Worm (Caenorhabditis elegans): ENCODE data around the gene F54D12.1.

Gene F54D12.1

ce11 chrII:1402167-1402619 lies 2.0 kb downstream of the F54D12.1 start, which contains the start of gene Y51H7C.7 (continued):
- TF ChIP-seq dpl-1 (GFP tag; optimal IDR thresholded peaks at IDR 0.05) (peak; percentile 70), F10B5.3 (tag; optimal IDR thresholded peaks at IDR 0.05) (no peak)

- TF ChIP-seq duxl-1 (tag; optimal IDR thresholded peaks at IDR 0.05; ENCODE audit: poor library complexity): peak; percentile 9
- TF ChIP-seq lin-38 (GFP tag; IDR thresholded peaks at IDR 0.05): peak; percentile 55
- no peak for TF ChIP-seq sdz-12 (GFP tag; optimal IDR thresholded peaks at IDR 0.05)
- TF ChIP-seq lsy-2 (tag; optimal IDR thresholded peaks at IDR 0.05): peak in 1 of 2 experiments; percentile 30
Observed at ce11 chrII:1403056-1403455, 2.9 kb downstream of the F54D12.1 start, which contains the start of the genes Y51H7C.41 and cogc-4. TSS of gene Y51H7C.41 (plus strand) at chrII:1403321. TSS of gene cogc-4 (plus strand) at chrII:1403441.

DNA sequence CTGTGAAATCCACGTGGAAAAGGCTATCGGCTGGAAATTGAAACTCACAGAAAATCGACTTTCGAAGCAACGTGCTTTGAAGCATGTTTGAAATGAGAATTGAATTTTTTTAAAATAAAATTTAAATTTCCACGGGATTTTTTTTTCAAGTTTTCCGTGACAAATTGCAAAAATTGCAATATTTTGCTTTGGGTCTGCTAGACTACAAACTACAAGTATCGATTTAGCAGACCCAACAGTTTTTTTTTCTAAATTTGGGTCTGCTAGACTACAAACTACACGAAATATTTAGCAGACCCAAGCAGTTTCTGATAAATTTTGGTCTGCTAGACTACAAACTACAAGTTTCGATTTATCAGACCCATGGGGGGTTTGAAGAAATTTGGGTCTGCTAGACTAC lies 11.2 kb downstream of the F54D12.1 start, which contains the start of gene Y51H7C.9:
TSS of gene Y51H7C.9 (minus strand) at position 101 of the 400 bp plus-strand sequence.
- no peak for TF ChIP-seq tra-1 (GFP tag; IDR thresholded peaks at IDR 0.05)
- TF ChIP-seq sdz-12 (GFP tag; optimal IDR thresholded peaks at IDR 0.05): no peak
- peak; percentile 21 for TF ChIP-seq aha-1 (tag)
- no peak for TF ChIP-seq ama-1 (optimal IDR thresholded peaks at IDR 0.05)

DNA sequence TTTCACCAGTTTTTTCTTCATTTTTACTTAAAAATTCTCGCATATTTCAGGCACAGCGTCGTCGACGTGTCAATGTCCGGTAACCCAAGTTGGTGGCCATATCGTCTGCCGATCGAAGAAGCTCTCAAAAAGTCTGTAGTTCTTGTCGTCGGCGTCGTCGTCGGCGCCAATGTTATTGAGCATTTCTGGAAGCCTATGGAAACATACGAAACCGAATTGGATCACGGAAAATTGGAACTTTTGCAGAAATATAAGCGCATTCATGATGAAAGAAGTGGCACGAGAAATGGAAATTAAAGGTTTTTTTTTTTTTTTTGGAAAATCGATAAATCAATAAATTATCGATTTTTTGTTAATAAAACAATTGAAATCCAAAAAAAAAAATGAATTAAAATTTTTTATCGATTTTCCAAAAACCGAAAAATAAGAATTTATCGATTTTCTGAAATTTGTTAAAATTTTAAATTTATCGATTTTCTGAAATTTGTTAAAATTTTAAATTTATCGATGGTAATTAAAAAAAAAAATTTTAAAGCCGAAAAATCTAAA lies 12.2 kb downstream of the F54D12.1 start, which contains the start of gene alkb-1:
TSS of gene alkb-1 (plus strand) at position 51 of the 549 bp plus-strand sequence.
- no peak for TF ChIP-seq nhr-10 (tag; optimal IDR thresholded peaks at IDR 0.05)
- peak in 1 of 2 experiments; percentile 29 for TF ChIP-seq unc-62 (GFP tag; optimal IDR thresholded peaks at IDR 0.05 in 1 of 2)
- TF ChIP-seq unc-62 (tag; optimal IDR thresholded peaks at IDR 0.05): no peak
- no peak for TF ChIP-seq daf-19 (GFP tag; conservative IDR thresholded peaks at IDR 0.05)
- TF ChIP-seq ZK546.5 (tag; optimal IDR thresholded peaks at IDR 0.05): no peak
- no peak for TF ChIP-seq lin-38 (GFP tag; IDR thresholded peaks at IDR 0.05)
- TF ChIP-seq madf-9 (GFP tag; conservative IDR thresholded peaks at IDR 0.05): no peak
- TF ChIP-seq ceh-28 (tag; optimal IDR thresholded peaks at IDR 0.05): peak; percentile 95

ce11 chrII:1419994-1420393 lies 19.8 kb downstream of the F54D12.1 start:
- no peak for TF ChIP-seq ceh-32 (tag; optimal IDR thresholded peaks at IDR 0.05; ENCODE audit: poor library complexity)
- TF ChIP-seq sdz-12 (GFP tag; optimal IDR thresholded peaks at IDR 0.05): no peak
- no peak for TF ChIP-seq lin-13 (GFP tag; optimal IDR thresholded peaks at IDR 0.05)
- TF ChIP-seq ceh-28 (tag; optimal IDR thresholded peaks at IDR 0.05): peak; percentile 68
- TF ChIP-seq ZK337.2 (GFP tag; IDR thresholded peaks at IDR 0.05): no peak

DNA sequence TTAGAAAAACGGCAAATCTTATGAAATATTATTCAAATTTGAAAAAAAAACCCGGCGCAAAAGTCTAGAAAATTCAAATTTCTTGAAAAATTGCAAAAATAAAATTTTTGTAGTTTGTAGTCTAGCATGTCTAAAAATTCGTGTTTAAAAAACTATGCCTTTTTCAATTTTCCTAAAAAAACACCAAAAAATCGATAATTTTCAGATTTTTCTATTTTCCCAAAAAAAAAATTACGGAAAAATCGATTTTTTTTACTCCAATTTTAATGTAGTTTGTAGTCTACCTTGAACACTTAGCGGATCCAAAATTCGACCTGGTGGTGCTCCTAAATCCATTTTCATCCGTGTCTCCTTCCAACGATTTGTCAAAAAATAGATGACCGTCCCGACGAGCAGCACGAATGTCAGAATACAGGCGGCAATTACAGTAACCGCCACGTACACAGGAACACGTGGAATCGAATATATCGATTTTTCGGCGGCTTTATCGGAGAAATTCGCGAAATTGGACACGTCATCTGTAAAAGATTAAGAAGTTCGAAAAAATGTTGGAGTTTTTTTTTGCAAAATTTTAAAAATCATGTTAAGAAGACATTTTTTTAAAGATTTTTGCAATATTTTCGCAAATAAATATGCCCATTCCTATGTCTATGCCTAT lies 20.7 kb downstream of the F54D12.1 start:
- peak; percentile 94 for TF ChIP-seq aha-1 (tag)
- TF ChIP-seq unc-62 (GFP tag; optimal IDR thresholded peaks at IDR 0.05 in 1 of 2): peak in 1 of 2 experiments; percentile 90
- no peak for TF ChIP-seq unc-62 (tag; optimal IDR thresholded peaks at IDR 0.05)
- TF ChIP-seq pha-4 (GFP tag; IDR thresholded peaks at IDR 0.05): no peak
- no peak for TF ChIP-seq pha-4 (tag; optimal IDR thresholded peaks at IDR 0.05)
- TF ChIP-seq sdz-12 (GFP tag; optimal IDR thresholded peaks at IDR 0.05): no peak

- no peak for TF ChIP-seq tra-1 (GFP tag; IDR thresholded peaks at IDR 0.05)
- TF ChIP-seq zfp-2 (tag; optimal IDR thresholded peaks at IDR 0.05): no peak
- TF ChIP-seq zip-11 (GFP tag; IDR thresholded peaks at IDR 0.05): no peak
- no peak for TF ChIP-seq ZK546.5 (tag; optimal IDR thresholded peaks at IDR 0.05)
- TF ChIP-seq ztf-11 (tag; optimal IDR thresholded peaks at IDR 0.05): no peak
- TF ChIP-seq pqm-1 (tag; optimal IDR thresholded peaks at IDR 0.05): no peak
- no peak for TF ChIP-seq F44E2.7 (GFP tag; IDR thresholded peaks at IDR 0.05)
- no peak for TF ChIP-seq ceh-62 (tag; optimal IDR thresholded peaks at IDR 0.05)
- no peak for TF ChIP-seq attf-4 (tag; optimal IDR thresholded peaks at IDR 0.05)
- no peak for TF ChIP-seq lsy-2 (tag; optimal IDR thresholded peaks at IDR 0.05)
- TF ChIP-seq dmd-6 (GFP tag; IDR thresholded peaks at IDR 0.05): no peak
- TF ChIP-seq nhr-6 (tag; optimal IDR thresholded peaks at IDR 0.05): no peak
- TF ChIP-seq aha-1 (tag): no peak
- TF ChIP-seq snpc-4 (tag; optimal IDR thresholded peaks at IDR 0.05): no peak
- TF ChIP-seq lin-29 (GFP tag; IDR thresholded peaks at IDR 0.05): no peak
- no peak for TF ChIP-seq hlh-30 (tag; optimal IDR thresholded peaks at IDR 0.05; ENCODE audit: insufficient read depth)
- TF ChIP-seq daf-12 (tag; optimal IDR thresholded peaks at IDR 0.05): no peak
- TF ChIP-seq mdl-1 (tag; optimal IDR thresholded peaks at IDR 0.05): no peak
- TF ChIP-seq jun-1 (tag; optimal IDR thresholded peaks at IDR 0.05): no peak
Observed at ce11 chrII:1423660-1424059, 23.5 kb downstream of the F54D12.1 start, which contains the start of gene Y51H7C.10. TSS of gene Y51H7C.10 (minus strand) at chrII:1423760.

All from whole organism, L4 larva.